Fruit fly (Drosophila melanogaster) Kc167 (cell line): ENCODE measurements around the gene CG4461.

Experiments
- Myc ChIP-seq: fragments of >200 bp; optimal IDR thresholded peaks from 2 replicates; lab custom pipeline; 2017; ENCODE audit warnings: missing external identifiers
- Sin3A ChIP-seq: fragments of >200 bp; optimal IDR thresholded peaks from 2 replicates; lab custom pipeline; 2018; ENCODE audit warnings: missing external identifiers
- h ChIP-seq: fragments of >200 bp; optimal IDR thresholded peaks from 3 replicates; lab custom pipeline; 2018; ENCODE audit warnings: missing external identifiers
- insv ChIP-seq: fragments of >200 bp; optimal IDR thresholded peaks from 3 replicates; lab custom pipeline; 2018; ENCODE audit warnings: missing external identifiers
- psq ChIP-seq: fragments of >200 bp; optimal IDR thresholded peaks from 2 replicates; lab custom pipeline; 2017; ENCODE audit warnings: missing external identifiers
- ttk ChIP-seq: sonication (Bioruptor generic); optimal IDR thresholded peaks from 2 replicates; lab custom pipeline; 2017; ENCODE audit warnings: missing external identifiers

dm6 chr3L:9422636-9423419 is 47.6 kb downstream of the CG4461 start, which contains the start of gene aay:
- TF ChIP-seq insv (lab: Kevin White, UChicago) (no peak), Myc (no peak), psq (lab: Kevin White, UChicago) (no peak), h (lab: Kevin White, UChicago) (no peak), ttk (no peak), Sin3A (lab: Kevin White, UChicago) (no peak)
